Worm (Caenorhabditis elegans) whole organism, L1 larva: ENCODE results near the gene avr-15.

Experiments
- C04F5.9 ChIP-seq: sonication (generic microtip); optimal IDR thresholded peaks from 2 replicates; lab custom pipeline; 2016; ENCODE audit warnings: missing genetic modification characterization, missing compliant biosample characterization
- C16A3.4 ChIP-seq: fragments of 150-350 bp; optimal IDR thresholded peaks from 2 replicates; lab custom pipeline; 2014; ENCODE audit warnings: missing biosample characterization, missing genetic modification characterization
- C34B4.2 ChIP-seq: sonication (generic microtip); optimal IDR thresholded peaks from 2 replicates; lab custom pipeline; 2017; ENCODE audit warnings: mild to moderate bottlenecking, missing genetic modification characterization, missing compliant biosample characterization
- aha-1 ChIP-seq: fragments of 150-350 bp; optimal IDR thresholded peaks from 2 replicates; lab custom pipeline; 2014; ENCODE audit warnings: missing biosample characterization, missing genetic modification characterization
- alr-1 ChIP-seq: fragments of 200-800 bp; sonication (Bioruptor generic); optimal IDR thresholded peaks from 2 replicates; lab custom pipeline; 2018; ENCODE audit warnings: borderline replicate concordance, mild to moderate bottlenecking, missing genetic modification characterization, missing compliant biosample characterization
- ama-1 ChIP-seq: fragments of 150-350 bp; optimal IDR thresholded peaks from 2 replicates; lab custom pipeline; 2014
- blmp-1 ChIP-seq: fragments of 150-350 bp; optimal IDR thresholded peaks from 2 replicates; lab custom pipeline; 2014; ENCODE audit warnings: missing biosample characterization, missing genetic modification characterization
- ceh-63 ChIP-seq: fragments of 200-800 bp; sonication (Bioruptor generic); optimal IDR thresholded peaks from 2 replicates; lab custom pipeline; 2018; ENCODE audit warnings: mild to moderate bottlenecking, missing genetic modification characterization, missing compliant biosample characterization
- ceh-8 ChIP-seq: fragments of 200-800 bp; sonication (Bioruptor generic); optimal IDR thresholded peaks from 2 replicates; lab custom pipeline; 2018; ENCODE audit warnings: mild to moderate bottlenecking, missing genetic modification characterization, moderate library complexity, missing compliant biosample characterization
- ceh-90 ChIP-seq: sonication (generic microtip); optimal IDR thresholded peaks from 2 replicates; lab custom pipeline; 2016; ENCODE audit warnings: missing genetic modification characterization, missing compliant biosample characterization
- dsc-1 ChIP-seq: sonication (generic microtip); optimal IDR thresholded peaks from 2 replicates; lab custom pipeline; 2016; ENCODE audit warnings: mild to moderate bottlenecking, missing genetic modification characterization, missing compliant biosample characterization
- efl-1 ChIP-seq, 4 experiments: fragments of 150-350 bp; optimal IDR thresholded peaks in 3 of 4; peaks in 1 of 4; 1 replicate in 1 of 4; 2 replicates in 3 of 4; lab custom pipeline; 2014; ENCODE audit warnings: missing biosample characterization in 2 of 4, missing genetic modification characterization in 2 of 4, missing genetic modification reagents in 2 of 4
- egl-13 ChIP-seq: sonication (generic microtip); optimal IDR thresholded peaks from 2 replicates; lab custom pipeline; 2016; ENCODE audit warnings: missing genotype, missing genetic modification reagents, missing genetic modification characterization, missing compliant biosample characterization
- elt-2 ChIP-seq: sonication (generic microtip); optimal IDR thresholded peaks from 2 replicates; lab custom pipeline; 2016; ENCODE audit warnings: missing genetic modification characterization, mild to moderate bottlenecking, inconsistent platforms, missing compliant biosample characterization, missing genetic modification reagents
- elt-3 ChIP-seq, 6 experiments: fragments of 150-350 bp in 1 of 6; sonication (generic microtip); optimal IDR thresholded peaks; 2 replicates each; lab custom pipeline; 2017 to 2018; ENCODE audit warnings: missing biosample characterization in 6 of 6, missing genetic modification characterization in 6 of 6, inconsistent platforms in 1 of 6
- ets-5 ChIP-seq: fragments of 200-800 bp; sonication (Bioruptor generic); IDR thresholded peaks from 2 replicates; pipeline ENCODE4 v1.3.6; 2022; ENCODE audit warnings: missing genetic modification characterization, missing compliant biosample characterization
- fkh-10 ChIP-seq: sonication (generic microtip); optimal IDR thresholded peaks from 2 replicates; lab custom pipeline; 2017; ENCODE audit warnings: missing biosample characterization, missing genetic modification reagents, missing genetic modification characterization
- fkh-4 ChIP-seq: sonication (generic microtip); optimal IDR thresholded peaks from 2 replicates; lab custom pipeline; 2016; ENCODE audit warnings: missing compliant biosample characterization, missing genetic modification characterization, borderline replicate concordance
- fkh-8 ChIP-seq: sonication (generic microtip); optimal IDR thresholded peaks from 2 replicates; lab custom pipeline; 2016; ENCODE audit warnings: mild to moderate bottlenecking, missing genetic modification characterization, missing compliant biosample characterization
- fos-1 ChIP-seq: fragments of 150-350 bp; optimal IDR thresholded peaks from 2 replicates; lab custom pipeline; 2014; ENCODE audit warnings: missing biosample characterization, missing genetic modification characterization
- grh-1 ChIP-seq: fragments of 200-800 bp; sonication (Bioruptor generic); IDR thresholded peaks from 2 replicates; pipeline ENCODE4 v1.3.6; 2022; ENCODE audit warnings: missing genetic modification reagents, missing genetic modification characterization, missing compliant biosample characterization
- hlh-17 ChIP-seq: fragments of 200-800 bp; sonication (Bioruptor generic); optimal IDR thresholded peaks from 2 replicates; lab custom pipeline; 2018; ENCODE audit warnings: missing genetic modification characterization, mild to moderate bottlenecking, missing compliant biosample characterization, moderate library complexity, borderline replicate concordance
- hlh-4 ChIP-seq: sonication (generic microtip); optimal IDR thresholded peaks from 2 replicates; lab custom pipeline; 2016; ENCODE audit warnings: mild to moderate bottlenecking, missing genetic modification characterization, missing compliant biosample characterization
- jun-1 ChIP-seq: fragments of 150-350 bp; optimal IDR thresholded peaks from 2 replicates; lab custom pipeline; 2014; ENCODE audit warnings: missing biosample characterization, missing genetic modification reagents, missing genetic modification characterization
- lin-13 ChIP-seq: fragments of 150-350 bp; optimal IDR thresholded peaks from 2 replicates; lab custom pipeline; 2014; ENCODE audit warnings: missing biosample characterization, missing genetic modification reagents, missing genetic modification characterization
- lin-14 ChIP-seq: fragments of 200-800 bp; sonication (Bioruptor generic); optimal IDR thresholded peaks from 2 replicates; lab custom pipeline; 2018; ENCODE audit warnings: mild to moderate bottlenecking, missing genetic modification characterization, moderate library complexity, missing compliant biosample characterization
- lsy-2 ChIP-seq, 2 experiments: fragments of 150-350 bp; optimal IDR thresholded peaks; 2 replicates each; lab custom pipeline; 2014; ENCODE audit warnings: missing biosample characterization in 2 of 2, missing genetic modification characterization in 2 of 2
- mdl-1 ChIP-seq, 2 experiments: fragments of 150-350 bp; optimal IDR thresholded peaks; 2 replicates each; lab custom pipeline; 2014 to 2017; ENCODE audit warnings: missing biosample characterization in 2 of 2, missing genetic modification characterization in 2 of 2, inconsistent platforms in 1 of 2
- mef-2 ChIP-seq: fragments of 150-350 bp; optimal IDR thresholded peaks from 2 replicates; lab custom pipeline; 2014; ENCODE audit warnings: missing biosample characterization, missing genetic modification characterization
- mep-1 ChIP-seq: fragments of 150-350 bp; optimal IDR thresholded peaks from 2 replicates; lab custom pipeline; 2014; ENCODE audit warnings: missing biosample characterization, missing genetic modification characterization
- nhr-11 ChIP-seq: fragments of 150-350 bp; optimal IDR thresholded peaks from 2 replicates; lab custom pipeline; 2014; ENCODE audit warnings: missing biosample characterization, missing genetic modification characterization
- nhr-20 ChIP-seq: sonication (generic microtip); optimal IDR thresholded peaks from 2 replicates; lab custom pipeline; 2016; ENCODE audit warnings: mild to moderate bottlenecking, missing genetic modification characterization, missing compliant biosample characterization
- nhr-28 ChIP-seq: fragments of 150-350 bp; optimal IDR thresholded peaks from 2 replicates; lab custom pipeline; 2014; ENCODE audit warnings: missing biosample characterization, missing genetic modification characterization
- nhr-47 ChIP-seq: sonication (generic microtip); optimal IDR thresholded peaks from 2 replicates; lab custom pipeline; 2016; ENCODE audit warnings: mild to moderate bottlenecking, missing genetic modification characterization, moderate library complexity, missing compliant biosample characterization
- nhr-71 ChIP-seq: sonication (generic microtip); optimal IDR thresholded peaks from 2 replicates; lab custom pipeline; 2016; ENCODE audit warnings: mild to moderate bottlenecking, missing genetic modification characterization, moderate library complexity, missing compliant biosample characterization
- nhr-77 ChIP-seq: fragments of 150-350 bp; optimal IDR thresholded peaks from 2 replicates; lab custom pipeline; 2014; ENCODE audit warnings: missing biosample characterization, missing genetic modification characterization
- nhr-84 ChIP-seq: sonication (generic microtip); optimal IDR thresholded peaks from 2 replicates; lab custom pipeline; 2017; ENCODE audit warnings: missing biosample characterization, missing genetic modification characterization
- nhr-85 ChIP-seq: sonication (generic microtip); peaks from one replicate; lab custom pipeline; 2016; ENCODE audit warnings: missing genetic modification characterization, inconsistent platforms, missing compliant biosample characterization
- nhr-90 ChIP-seq: sonication (generic microtip); optimal IDR thresholded peaks from 2 replicates; lab custom pipeline; 2016; ENCODE audit warnings: mild to moderate bottlenecking, missing genetic modification characterization, missing compliant biosample characterization; ENCODE audit not compliant: poor library complexity
- rnt-1 ChIP-seq: sonication (generic microtip); optimal IDR thresholded peaks from 2 replicates; lab custom pipeline; 2016; ENCODE audit warnings: mild to moderate bottlenecking, missing genetic modification characterization, moderate library complexity, missing compliant biosample characterization
- snpc-4 ChIP-seq: fragments of 150-350 bp; optimal IDR thresholded peaks from 2 replicates; lab custom pipeline; 2014; ENCODE audit warnings: missing biosample characterization, missing genetic modification characterization
- sox-4 ChIP-seq: sonication (generic microtip); optimal IDR thresholded peaks from 2 replicates; lab custom pipeline; 2016; ENCODE audit warnings: missing genetic modification characterization, missing compliant biosample characterization
- sptf-1 ChIP-seq: fragments of 150-350 bp; optimal IDR thresholded peaks from 2 replicates; lab custom pipeline; 2014; ENCODE audit warnings: missing biosample characterization, missing genetic modification characterization
- sup-37 ChIP-seq: fragments of 200-800 bp; sonication (Bioruptor generic); optimal IDR thresholded peaks from 2 replicates; lab custom pipeline; 2018; ENCODE audit warnings: mild to moderate bottlenecking, missing genetic modification characterization, missing compliant biosample characterization
- tbx-2 ChIP-seq: sonication (generic microtip); optimal IDR thresholded peaks from 2 replicates; lab custom pipeline; 2016; ENCODE audit warnings: missing genetic modification characterization, missing compliant biosample characterization
- unc-130 ChIP-seq: fragments of 150-350 bp; optimal IDR thresholded peaks from 2 replicates; lab custom pipeline; 2017; ENCODE audit warnings: missing biosample characterization, missing genetic modification characterization, inconsistent platforms
- unc-30 ChIP-seq: sonication (generic microtip); optimal IDR thresholded peaks from 2 replicates; lab custom pipeline; 2017; ENCODE audit warnings: missing biosample characterization, missing genetic modification characterization
- unc-62 ChIP-seq: fragments of 150-350 bp; optimal IDR thresholded peaks from 2 replicates; lab custom pipeline; 2014; ENCODE audit warnings: missing biosample characterization, missing genetic modification reagents, missing genetic modification characterization
- unc-86 ChIP-seq: sonication (generic microtip); optimal IDR thresholded peaks from 2 replicates; lab custom pipeline; 2016; ENCODE audit warnings: missing genetic modification characterization, missing compliant biosample characterization
- unc-98 ChIP-seq: fragments of 200-800 bp; sonication (Bioruptor generic); IDR thresholded peaks from 2 replicates; pipeline ENCODE4 v1.3.6; 2022; ENCODE audit warnings: missing genetic modification characterization, missing compliant biosample characterization

Gene avr-15

DNA sequence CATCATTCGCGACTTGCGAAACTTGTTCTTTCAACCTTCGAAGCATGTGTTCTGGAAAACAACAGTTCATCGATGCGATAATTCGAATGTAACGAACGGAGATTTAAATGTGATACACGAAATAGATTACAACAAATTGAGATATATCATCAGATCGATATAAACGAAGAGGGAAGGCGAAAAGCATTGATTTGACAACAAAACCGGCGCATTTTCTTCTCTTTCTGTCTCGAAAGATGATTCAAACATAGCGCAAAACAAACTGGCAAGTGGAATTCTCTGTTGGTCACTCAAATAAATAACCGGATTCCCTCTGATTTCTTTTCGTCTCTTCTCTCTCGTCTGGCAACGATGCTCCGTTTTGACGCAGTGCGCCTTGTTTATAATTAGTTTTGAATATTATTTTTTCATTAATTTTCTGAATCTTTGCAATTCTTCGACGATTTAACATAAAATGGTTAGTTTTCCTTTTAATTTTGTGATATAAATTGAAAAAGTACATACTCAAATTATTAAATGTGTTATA is 14.1 kb downstream of the avr-15 start, which contains the start of the genes eea-1 and gut-2 (continued):
- TF ChIP-seq hlh-17 (GFP tag; lab: Kevin White, UChicago) (no peak), hlh-4 (tag; lab: Kevin White, UChicago) (no peak), mdl-1 (tag; optimal IDR thresholded peaks at IDR 0.05; lab: Kevin White, UChicago) (peak in 1 of 2 experiments; percentile 47), dsc-1 (tag; lab: Kevin White, UChicago) (peak; percentile 44), C04F5.9 (no peak), mep-1 (tag; lab: Kevin White, UChicago) (peak; percentile 68), C34B4.2 (tag; lab: Kevin White, UChicago) (no peak), unc-130 (peak; percentile 54), nhr-47 (peak; percentile 69), ceh-90 (tag; lab: Kevin White, UChicago) (no peak), C16A3.4 (peak; percentile 77), mef-2 (no peak), nhr-20 (peak; percentile 82), aha-1 (tag; lab: Kevin White, UChicago) (no peak), nhr-85 (tag; lab: Kevin White, UChicago) (peak; percentile 92), unc-86 (tag; lab: Kevin White, UChicago) (no peak)
- TF ChIP-seq, all 84 proteins: peak for 37

DNA sequence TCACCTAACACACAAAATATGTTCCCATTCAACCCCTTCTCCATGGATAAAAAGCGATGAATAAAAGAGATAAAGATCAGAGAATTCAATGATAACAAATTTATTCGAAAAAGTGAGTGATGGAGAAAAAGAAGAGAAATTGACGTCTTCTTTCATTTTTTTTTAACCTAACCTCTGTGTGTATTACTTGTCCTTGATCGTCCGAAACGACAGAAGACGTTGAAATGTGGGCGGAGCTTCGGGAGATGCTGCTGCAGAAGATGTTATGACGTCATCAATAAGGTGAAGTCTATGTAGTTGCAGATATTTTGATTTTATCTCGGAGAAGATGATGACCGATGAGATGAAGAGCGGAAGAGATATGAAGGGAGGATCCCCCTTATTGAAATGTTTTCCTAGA is 21.7 kb downstream of the avr-15 start, which contains the start of gene T10G3.3:
Gene T10G3.3 (minus strand): TSS at position 370 of the 400 bp plus-strand sequence.
- TF ChIP-seq sup-37 (GFP tag; lab: Kevin White, UChicago), result no peak
- TF ChIP-seq ceh-8 (GFP tag; lab: Kevin White, UChicago), result no peak
- peak; percentile 56 for TF ChIP-seq nhr-20
- TF ChIP-seq fos-1 (tag; lab: Kevin White, UChicago), result no peak
- no peak for TF ChIP-seq ceh-63 (GFP tag; lab: Kevin White, UChicago)
- TF ChIP-seq lin-13, result no peak
- TF ChIP-seq nhr-90 (tag; lab: Kevin White, UChicago), result peak; percentile 29
- no peak for TF ChIP-seq lsy-2 (tag; optimal IDR thresholded peaks at IDR 0.05; lab: Kevin White, UChicago)
- no peak for TF ChIP-seq fkh-4 (tag; lab: Kevin White, UChicago)
- peak; percentile 44 for TF ChIP-seq grh-1 (GFP tag; lab: Robert Waterston, UW)
- no peak for TF ChIP-seq nhr-77 (tag; lab: Kevin White, UChicago)
- TF ChIP-seq tbx-2 (tag; lab: Kevin White, UChicago), result no peak
- no peak for TF ChIP-seq sox-4 (tag; lab: Kevin White, UChicago)
- TF ChIP-seq nhr-47, result no peak
- TF ChIP-seq rnt-1 (tag; lab: Kevin White, UChicago), result no peak
- no peak for TF ChIP-seq unc-30
- peak; percentile 96 for TF ChIP-seq blmp-1 (tag; lab: Kevin White, UChicago)
- TF ChIP-seq dsc-1 (tag; lab: Kevin White, UChicago), result no peak
- no peak for TF ChIP-seq alr-1 (tag; lab: Kevin White, UChicago)
- no peak for TF ChIP-seq egl-13
- no peak for TF ChIP-seq elt-2 (tag; lab: Kevin White, UChicago)
- TF ChIP-seq mep-1 (tag; lab: Kevin White, UChicago), result peak; percentile 2
- no peak for TF ChIP-seq C04F5.9
- TF ChIP-seq hlh-17 (GFP tag; lab: Kevin White, UChicago), result no peak
- TF ChIP-seq snpc-4 (tag; lab: Kevin White, UChicago), result no peak
- no peak for TF ChIP-seq ama-1 (lab: Kevin White, UChicago)
- no peak for TF ChIP-seq nhr-11 (tag; lab: Kevin White, UChicago)
- no peak for TF ChIP-seq mdl-1 (tag; optimal IDR thresholded peaks at IDR 0.05; lab: Kevin White, UChicago)
- TF ChIP-seq elt-3 (tag; optimal IDR thresholded peaks at IDR 0.05; lab: Kevin White, UChicago), result peak in 2 of 6 experiments; percentile 50 to 69
- no peak for TF ChIP-seq unc-98 (GFP tag; lab: Robert Waterston, UW)
- TF ChIP-seq nhr-28 (tag; lab: Kevin White, UChicago), result no peak
- TF ChIP-seq nhr-84 (tag; lab: Kevin White, UChicago), result no peak
- TF ChIP-seq jun-1 (tag; lab: Kevin White, UChicago), result no peak
- no peak for TF ChIP-seq ceh-90 (tag; lab: Kevin White, UChicago)
- no peak for TF ChIP-seq fkh-8
- no peak for TF ChIP-seq unc-62 (GFP tag; lab: Kevin White, UChicago)
- TF ChIP-seq efl-1 (optimal IDR thresholded peaks at IDR 0.05; lab: Kevin White, UChicago), result no peak
- no peak for TF ChIP-seq efl-1 (GFP tag; optimal IDR thresholded peaks at IDR 0.05 in 1 of 2; lab: Kevin White, UChicago)
- TF ChIP-seq nhr-71 (tag; lab: Kevin White, UChicago), result peak; percentile 41
- peak; percentile 60 for TF ChIP-seq lin-14 (GFP tag; lab: Kevin White, UChicago)
- no peak for TF ChIP-seq aha-1 (tag; lab: Kevin White, UChicago)
- TF ChIP-seq C16A3.4, result no peak
- no peak for TF ChIP-seq ets-5 (GFP tag; lab: Robert Waterston, UW)
- TF ChIP-seq sptf-1, result no peak
- no peak for TF ChIP-seq fkh-10 (GFP tag; lab: Kevin White, UChicago)
